Worm (Caenorhabditis elegans) whole organism, L4 larva: ENCODE results near the gene F49H12.2.
A peak's percentile ranks its signal among the peaks of the same experiment; 100 is the strongest.

Experiments
- D1046.2 ChIP-seq: fragments of 200-800 bp; sonication (Bioruptor generic); IDR thresholded peaks from 2 replicates; pipeline ENCODE4 v1.3.6; 2022; ENCODE audit warnings: missing genetic modification characterization, missing compliant biosample characterization
- F44E2.7 ChIP-seq: fragments of 200-800 bp; sonication (Bioruptor generic); IDR thresholded peaks from 2 replicates; pipeline ENCODE4 v2.1.2; 2022; ENCODE audit warnings: missing genetic modification characterization, missing compliant biosample characterization
- T26A8.4 ChIP-seq: fragments of 200-800 bp; sonication (Bioruptor generic); IDR thresholded peaks from 2 replicates; pipeline ENCODE4 v1.3.6; 2022; ENCODE audit warnings: missing genetic modification characterization, missing compliant biosample characterization
- Y48G9A.11 ChIP-seq: fragments of 200-800 bp; sonication (Bioruptor generic); IDR thresholded peaks from 2 replicates; pipeline ENCODE4 v1.3.6; 2022; ENCODE audit warnings: missing genetic modification reagents, missing genetic modification characterization, missing compliant biosample characterization
- Y5F2A.4 ChIP-seq: fragments of 200-800 bp; sonication (Bioruptor generic); optimal IDR thresholded peaks from 2 replicates; lab custom pipeline; 2018; ENCODE audit warnings: mild to moderate bottlenecking, missing genetic modification characterization, missing compliant biosample characterization
- aha-1 ChIP-seq: fragments of 150-350 bp; peaks from one replicate; lab custom pipeline; 2014; ENCODE audit warnings: missing biosample characterization, missing genetic modification characterization
- arid-1 ChIP-seq: fragments of 200-800 bp; sonication (Bioruptor generic); conservative IDR thresholded peaks from 2 replicates; pipeline ENCODE4 v1.3.6; 2022; ENCODE audit warnings: missing genetic modification reagents, missing genetic modification characterization, missing compliant biosample characterization
- attf-4 ChIP-seq: sonication (generic microtip); optimal IDR thresholded peaks from 3 replicates; lab custom pipeline; 2017; ENCODE audit warnings: missing biosample characterization, missing genetic modification characterization
- ceh-28 ChIP-seq: fragments of 150-350 bp; optimal IDR thresholded peaks from 2 replicates; lab custom pipeline; 2014; ENCODE audit warnings: missing biosample characterization, missing genetic modification reagents, missing genetic modification characterization
- ceh-44 ChIP-seq: fragments of 200-800 bp; sonication (Bioruptor generic); IDR thresholded peaks from 2 replicates; pipeline ENCODE4 v1.3.6; 2022; ENCODE audit warnings: missing genetic modification reagents, missing genetic modification characterization, missing compliant biosample characterization
- ces-1 ChIP-seq: fragments of 150-350 bp; sonication (generic microtip); optimal IDR thresholded peaks from 4 replicates; lab custom pipeline; 2014; ENCODE audit warnings: missing biosample characterization, missing genetic modification reagents, missing genetic modification characterization
- cey-2 ChIP-seq: sonication (generic microtip); optimal IDR thresholded peaks from 3 replicates; lab custom pipeline; 2017; ENCODE audit warnings: missing genetic modification characterization, mild to moderate bottlenecking, missing compliant biosample characterization, antibody characterized with exemption, borderline replicate concordance; ENCODE audit not compliant: insufficient read depth
- daf-16 ChIP-seq, 3 experiments: sonication (generic microtip); optimal IDR thresholded peaks; 2 replicates each; lab custom pipeline; 2016 to 2017; ENCODE audit warnings: missing genetic modification characterization in 3 of 3, missing genetic modification reagents in 3 of 3, mild to moderate bottlenecking in 2 of 3, missing compliant biosample characterization in 2 of 3, missing biosample characterization in 1 of 3, moderate library complexity in 1 of 3
- daf-19 ChIP-seq: fragments of 200-800 bp; sonication (Bioruptor generic); conservative IDR thresholded peaks from 2 replicates; pipeline ENCODE4 v1.3.6; 2022; ENCODE audit warnings: missing genetic modification characterization, missing compliant biosample characterization
- dmd-8 ChIP-seq: fragments of 200-800 bp; sonication (Bioruptor generic); IDR thresholded peaks from 2 replicates; pipeline ENCODE4 v1.3.6; 2022; ENCODE audit warnings: missing genetic modification characterization, missing compliant biosample characterization
- dpl-1 ChIP-seq: fragments of 150-350 bp; optimal IDR thresholded peaks from 2 replicates; lab custom pipeline; 2014; ENCODE audit warnings: missing biosample characterization, missing genetic modification reagents, missing genetic modification characterization
- duxl-1 ChIP-seq: sonication (generic microtip); optimal IDR thresholded peaks from 2 replicates; lab custom pipeline; 2016; ENCODE audit warnings: mild to moderate bottlenecking, missing genetic modification characterization, moderate library complexity, missing compliant biosample characterization; ENCODE audit not compliant: poor library complexity
- fkh-10 ChIP-seq: fragments of 150-350 bp; optimal IDR thresholded peaks from 2 replicates; lab custom pipeline; 2014; ENCODE audit warnings: missing biosample characterization, missing genetic modification reagents, missing genetic modification characterization
- hlh-11 ChIP-seq: fragments of 200-800 bp; sonication (Bioruptor generic); optimal IDR thresholded peaks from 2 replicates; lab custom pipeline; 2018; ENCODE audit warnings: mild to moderate bottlenecking, missing genetic modification characterization, missing compliant biosample characterization
- hlh-30 ChIP-seq: sonication (generic microtip); optimal IDR thresholded peaks from 2 replicates; lab custom pipeline; 2017; ENCODE audit warnings: antibody characterized with exemption, mild to moderate bottlenecking, missing genetic modification characterization, missing compliant biosample characterization; ENCODE audit not compliant: insufficient read depth
- hmg-1.1 ChIP-seq: fragments of 200-800 bp; sonication (Bioruptor generic); IDR thresholded peaks from 2 replicates; pipeline ENCODE4 v1.3.6; 2022; ENCODE audit warnings: missing genetic modification reagents, missing genetic modification characterization, missing compliant biosample characterization
- jun-1 ChIP-seq: fragments of 150-350 bp; optimal IDR thresholded peaks from 2 replicates; lab custom pipeline; 2014; ENCODE audit warnings: missing biosample characterization, missing genetic modification reagents, missing genetic modification characterization
- lim-7 ChIP-seq: fragments of 200-800 bp; sonication (Bioruptor generic); IDR thresholded peaks from 2 replicates; pipeline ENCODE4 v1.3.6; 2022; ENCODE audit warnings: missing genetic modification characterization, missing compliant biosample characterization
- lsy-2 ChIP-seq, 2 experiments: fragments of 150-350 bp in 1 of 2; sonication (generic microtip) in 1 of 2; optimal IDR thresholded peaks; 2 replicates each; lab custom pipeline; 2014 to 2017; ENCODE audit warnings: missing biosample characterization in 2 of 2, missing genetic modification characterization in 2 of 2
- nhr-10 ChIP-seq: fragments of 150-350 bp; optimal IDR thresholded peaks from 2 replicates; lab custom pipeline; 2014; ENCODE audit warnings: missing biosample characterization, missing genetic modification characterization
- nhr-102 ChIP-seq: sonication (generic microtip); optimal IDR thresholded peaks from 2 replicates; lab custom pipeline; 2016; ENCODE audit warnings: mild to moderate bottlenecking, missing genetic modification characterization, moderate library complexity, missing compliant biosample characterization
- nhr-25 ChIP-seq: sonication (generic microtip); optimal IDR thresholded peaks from 2 replicates; lab custom pipeline; 2017; ENCODE audit warnings: missing genetic modification characterization, mild to moderate bottlenecking, missing compliant biosample characterization, antibody characterized with exemption, moderate library complexity, borderline replicate concordance; ENCODE audit not compliant: insufficient read depth
- nhr-41 ChIP-seq: fragments of 200-800 bp; sonication (Bioruptor generic); IDR thresholded peaks from 2 replicates; pipeline ENCODE4 v1.3.6; 2022; ENCODE audit warnings: missing genetic modification reagents, missing genetic modification characterization, missing compliant biosample characterization
- nhr-48 ChIP-seq: sonication (generic microtip); optimal IDR thresholded peaks from 2 replicates; lab custom pipeline; 2016; ENCODE audit warnings: mild to moderate bottlenecking, missing genetic modification characterization, missing compliant biosample characterization
- sdz-12 ChIP-seq: fragments of 200-800 bp; sonication (Bioruptor generic); optimal IDR thresholded peaks from 2 replicates; lab custom pipeline; 2018; ENCODE audit warnings: mild to moderate bottlenecking, missing genetic modification characterization, missing compliant biosample characterization
- snpc-4 ChIP-seq: fragments of 150-350 bp; optimal IDR thresholded peaks from 2 replicates; lab custom pipeline; 2014; ENCODE audit warnings: missing biosample characterization, missing genetic modification characterization
- spr-1 ChIP-seq: sonication (generic microtip); optimal IDR thresholded peaks from 2 replicates; lab custom pipeline; 2016; ENCODE audit warnings: mild to moderate bottlenecking, missing genetic modification characterization, missing compliant biosample characterization
- tag-97 ChIP-seq: fragments of 200-800 bp; sonication (Bioruptor generic); IDR thresholded peaks from 2 replicates; pipeline ENCODE4 v1.3.6; 2022; ENCODE audit warnings: missing genetic modification characterization, missing compliant biosample characterization
- unc-39 ChIP-seq: sonication (generic microtip); optimal IDR thresholded peaks from 2 replicates; lab custom pipeline; 2017; ENCODE audit warnings: missing biosample characterization, missing genetic modification characterization
- unc-62 ChIP-seq, 3 experiments: fragments of 150-350 bp in 1 of 3; sonication (generic microtip); optimal IDR thresholded peaks in 2 of 3; peaks in 1 of 3; 1 replicate in 1 of 3; 2 replicates in 2 of 3; lab custom pipeline; 2014 to 2017; ENCODE audit warnings: missing biosample characterization in 3 of 3, missing genetic modification characterization in 3 of 3, missing genetic modification reagents in 3 of 3, missing genotype in 1 of 3
- zfp-2 ChIP-seq: sonication (generic microtip); optimal IDR thresholded peaks from 2 replicates; lab custom pipeline; 2016; ENCODE audit warnings: mild to moderate bottlenecking, missing genetic modification characterization, missing compliant biosample characterization

The F49H12.2 gene

ce11 chrX:2074055-2074454, 11.0 kb upstream of the F49H12.2 start, which contains the start of gene txdc-12.2 (continued):
- TF ChIP-seq duxl-1 (tag; lab: Kevin White, UChicago) (no peak), T26A8.4 (no peak), F44E2.7 (no peak)

ce11 chrX:2075169-2075568, 9.9 kb upstream of the F49H12.2 start:
- TF ChIP-seq nhr-102 (no peak), hlh-30 (peak; percentile 30), unc-62 (GFP tag; optimal IDR thresholded peaks at IDR 0.05 in 1 of 2; lab: Kevin White, UChicago) (peak in 1 of 2 experiments; percentile 36), unc-62 (tag; optimal IDR thresholded peaks at IDR 0.05; lab: Kevin White, UChicago) (no peak), Y5F2A.4 (GFP tag; lab: Kevin White, UChicago) (no peak)

ce11 chrX:2078822-2079221, 6.3 kb upstream of the F49H12.2 start:
- TF ChIP-seq dpl-1 (no peak), aha-1 (peak; percentile 89)

ce11 chrX:2079536-2079935, 5.6 kb upstream of the F49H12.2 start, which contains the start of gene F49H12.4:
Gene F49H12.4 (plus strand): TSS chrX:2079836.
- TF ChIP-seq arid-1 (GFP tag; lab: Robert Waterston, UW) (no peak), aha-1 (peak; percentile 44)

- TF ChIP-seq daf-19 (GFP tag; lab: Robert Waterston, UW): no peak
- TF ChIP-seq aha-1: peak; percentile 70
Measured at ce11 chrX:2084019-2084418, 1.1 kb upstream of the F49H12.2 start, which contains the start of gene F49H12.3. Gene F49H12.3 (plus strand): TSS chrX:2084375.

ce11 chrX:2085494-2085893, 406 bp downstream of the F49H12.2 start:
- TF ChIP-seq lsy-2 (tag; optimal IDR thresholded peaks at IDR 0.05; lab: Kevin White, UChicago) (no peak), lim-7 (GFP tag; lab: Robert Waterston, UW) (no peak), daf-19 (GFP tag; lab: Robert Waterston, UW) (no peak), nhr-10 (tag; lab: Kevin White, UChicago) (no peak), ceh-28 (tag; lab: Kevin White, UChicago) (no peak), spr-1 (tag; lab: Kevin White, UChicago) (no peak), D1046.2 (GFP tag; lab: Robert Waterston, UW) (no peak), duxl-1 (tag; lab: Kevin White, UChicago) (no peak), fkh-10 (GFP tag; lab: Kevin White, UChicago) (no peak), nhr-41 (no peak), ceh-44 (GFP tag; lab: Robert Waterston, UW) (no peak)

ce11 chrX:2087716-2088115, 2.6 kb downstream of the F49H12.2 start:
- TF ChIP-seq nhr-48 (no peak), nhr-41 (no peak), ces-1 (peak; percentile 52), fkh-10 (GFP tag; lab: Kevin White, UChicago) (peak; percentile 62), tag-97 (GFP tag; lab: Robert Waterston, UW) (no peak)

DNA sequence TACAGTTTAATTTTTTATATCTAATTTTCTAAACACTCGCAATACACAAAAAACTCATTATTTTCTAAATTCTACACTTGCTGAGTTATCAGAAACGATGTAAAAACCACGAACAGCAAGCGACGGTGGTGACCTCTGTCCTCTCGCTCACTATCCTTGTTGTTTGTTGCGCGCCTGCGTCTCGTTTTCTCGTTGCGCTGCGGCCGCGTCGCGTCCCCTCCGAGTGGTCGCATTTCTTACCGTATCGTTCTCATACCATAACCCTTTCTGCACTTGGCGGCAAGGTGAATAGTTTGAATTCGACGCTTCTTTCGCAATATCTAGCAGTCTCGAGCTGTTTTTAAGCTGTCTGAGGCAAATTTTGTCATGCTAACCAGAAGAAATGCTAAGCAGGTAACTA, 4.3 kb downstream of the F49H12.2 start, which contains the start of gene lsy-2:
TSS of gene lsy-2 (plus strand) at position 271 of the 400 bp plus-strand sequence.
- TF ChIP-seq nhr-48 (no peak), ceh-28 (tag; lab: Kevin White, UChicago) (no peak), ceh-44 (GFP tag; lab: Robert Waterston, UW) (no peak), jun-1 (tag; lab: Kevin White, UChicago) (no peak), unc-39 (no peak), dpl-1 (peak; percentile 72), sdz-12 (GFP tag; lab: Kevin White, UChicago) (no peak), aha-1 (peak; percentile 64), Y48G9A.11 (GFP tag; lab: Robert Waterston, UW) (no peak), attf-4 (no peak), hlh-11 (tag; lab: Kevin White, UChicago) (no peak), cey-2 (tag; lab: Kevin White, UChicago) (no peak), dmd-8 (GFP tag; lab: Robert Waterston, UW) (no peak), zfp-2 (tag; lab: Kevin White, UChicago) (no peak), daf-16 (GFP tag; optimal IDR thresholded peaks at IDR 0.05; lab: Kevin White, UChicago) (no peak), daf-16 (tag; optimal IDR thresholded peaks at IDR 0.05; lab: Kevin White, UChicago) (peak; percentile 70), nhr-25 (tag; lab: Kevin White, UChicago) (peak; percentile 86), snpc-4 (no peak), hmg-1.1 (GFP tag; lab: Robert Waterston, UW) (peak; percentile 52)
